Worm (Caenorhabditis elegans) whole organism, L1 larva: ENCODE data around the gene C56G2.9.

Experiments used
- C04F5.9 ChIP-seq: sonication (generic microtip); optimal IDR thresholded peaks from 2 replicates; lab custom pipeline; 2016; ENCODE audit warnings: missing genetic modification characterization, missing compliant biosample characterization
- C16A3.4 ChIP-seq: fragments of 150-350 bp; optimal IDR thresholded peaks from 2 replicates; lab custom pipeline; 2014; ENCODE audit warnings: missing biosample characterization, missing genetic modification characterization
- C34B4.2 ChIP-seq: sonication (generic microtip); optimal IDR thresholded peaks from 2 replicates; lab custom pipeline; 2017; ENCODE audit warnings: mild to moderate bottlenecking, missing genetic modification characterization, missing compliant biosample characterization
- Y116A8C.19 ChIP-seq: sonication (generic microtip); optimal IDR thresholded peaks from 2 replicates; lab custom pipeline; 2016; ENCODE audit warnings: missing compliant biosample characterization, missing genetic modification characterization, borderline replicate concordance
- aha-1 ChIP-seq: fragments of 150-350 bp; optimal IDR thresholded peaks from 2 replicates; lab custom pipeline; 2014; ENCODE audit warnings: missing biosample characterization, missing genetic modification characterization
- alr-1 ChIP-seq: fragments of 200-800 bp; sonication (Bioruptor generic); optimal IDR thresholded peaks from 2 replicates; lab custom pipeline; 2018; ENCODE audit warnings: borderline replicate concordance, mild to moderate bottlenecking, missing genetic modification characterization, missing compliant biosample characterization
- aly-2 ChIP-seq: fragments of 150-350 bp; optimal IDR thresholded peaks from 2 replicates; lab custom pipeline; 2014; ENCODE audit warnings: missing biosample characterization, missing genetic modification characterization
- ama-1 ChIP-seq: fragments of 150-350 bp; optimal IDR thresholded peaks from 2 replicates; lab custom pipeline; 2014
- ceh-82 ChIP-seq, 3 experiments: fragments of 150-350 bp in 1 of 3; sonication (generic microtip) in 2 of 3; optimal IDR thresholded peaks; 2 replicates each; lab custom pipeline; 2014 to 2017; ENCODE audit warnings: missing biosample characterization in 3 of 3, missing genetic modification characterization in 3 of 3
- ceh-88 ChIP-seq: fragments of 200-800 bp; sonication (Bioruptor generic); IDR thresholded peaks from 2 replicates; pipeline ENCODE4 v1.3.6; 2022; ENCODE audit warnings: missing genetic modification characterization, missing compliant biosample characterization
- ceh-90 ChIP-seq: sonication (generic microtip); optimal IDR thresholded peaks from 2 replicates; lab custom pipeline; 2016; ENCODE audit warnings: missing genetic modification characterization, missing compliant biosample characterization
- ces-1 ChIP-seq: fragments of 150-350 bp; optimal IDR thresholded peaks from 2 replicates; lab custom pipeline; 2014; ENCODE audit warnings: missing biosample characterization, missing genetic modification reagents, missing genetic modification characterization
- dpl-1 ChIP-seq, 3 experiments: fragments of 150-350 bp in 2 of 3; sonication (generic microtip) in 1 of 3; optimal IDR thresholded peaks; 2 replicates each; lab custom pipeline; 2014 to 2017; ENCODE audit warnings: missing biosample characterization in 3 of 3, missing genetic modification characterization in 3 of 3, missing genetic modification reagents in 3 of 3
- dsc-1 ChIP-seq: sonication (generic microtip); optimal IDR thresholded peaks from 2 replicates; lab custom pipeline; 2016; ENCODE audit warnings: mild to moderate bottlenecking, missing genetic modification characterization, missing compliant biosample characterization
- efl-1 ChIP-seq, 4 experiments: fragments of 150-350 bp; optimal IDR thresholded peaks in 3 of 4; peaks in 1 of 4; 1 replicate in 1 of 4; 2 replicates in 3 of 4; lab custom pipeline; 2014; ENCODE audit warnings: missing biosample characterization in 2 of 4, missing genetic modification characterization in 2 of 4, missing genetic modification reagents in 2 of 4
- efl-3 ChIP-seq: fragments of 200-800 bp; sonication (Bioruptor generic); optimal IDR thresholded peaks from 2 replicates; lab custom pipeline; 2018; ENCODE audit warnings: mild to moderate bottlenecking, missing genetic modification characterization, missing compliant biosample characterization
- egl-27 ChIP-seq, 2 experiments: fragments of 150-350 bp in 1 of 2; sonication (generic microtip); optimal IDR thresholded peaks; 3 replicates each; lab custom pipeline; 2017 to 2018; ENCODE audit warnings: missing biosample characterization in 2 of 2, missing genetic modification characterization in 2 of 2, missing genetic modification reagents in 2 of 2
- elt-3 ChIP-seq, 6 experiments: fragments of 150-350 bp in 1 of 6; sonication (generic microtip); optimal IDR thresholded peaks; 2 replicates each; lab custom pipeline; 2017 to 2018; ENCODE audit warnings: missing biosample characterization in 6 of 6, missing genetic modification characterization in 6 of 6, inconsistent platforms in 1 of 6
- ets-5 ChIP-seq: fragments of 200-800 bp; sonication (Bioruptor generic); IDR thresholded peaks from 2 replicates; pipeline ENCODE4 v1.3.6; 2022; ENCODE audit warnings: missing genetic modification characterization, missing compliant biosample characterization
- fkh-8 ChIP-seq: sonication (generic microtip); optimal IDR thresholded peaks from 2 replicates; lab custom pipeline; 2016; ENCODE audit warnings: mild to moderate bottlenecking, missing genetic modification characterization, missing compliant biosample characterization
- fos-1 ChIP-seq: fragments of 150-350 bp; optimal IDR thresholded peaks from 2 replicates; lab custom pipeline; 2014; ENCODE audit warnings: missing biosample characterization, missing genetic modification characterization
- grh-1 ChIP-seq: fragments of 200-800 bp; sonication (Bioruptor generic); IDR thresholded peaks from 2 replicates; pipeline ENCODE4 v1.3.6; 2022; ENCODE audit warnings: missing genetic modification reagents, missing genetic modification characterization, missing compliant biosample characterization
- hlh-17 ChIP-seq: fragments of 200-800 bp; sonication (Bioruptor generic); optimal IDR thresholded peaks from 2 replicates; lab custom pipeline; 2018; ENCODE audit warnings: missing genetic modification characterization, mild to moderate bottlenecking, missing compliant biosample characterization, moderate library complexity, borderline replicate concordance
- hlh-4 ChIP-seq: sonication (generic microtip); optimal IDR thresholded peaks from 2 replicates; lab custom pipeline; 2016; ENCODE audit warnings: mild to moderate bottlenecking, missing genetic modification characterization, missing compliant biosample characterization
- hpl-2 ChIP-seq: fragments of 150-350 bp; optimal IDR thresholded peaks from 2 replicates; lab custom pipeline; 2014; ENCODE audit warnings: missing biosample characterization, missing genetic modification reagents, missing genetic modification characterization
- irx-1 ChIP-seq: sonication (generic microtip); optimal IDR thresholded peaks from 2 replicates; lab custom pipeline; 2016; ENCODE audit warnings: missing genetic modification characterization, missing compliant biosample characterization
- isw-1 ChIP-seq: fragments of 200-800 bp; sonication (Bioruptor generic); IDR thresholded peaks from 2 replicates; pipeline ENCODE4 v1.3.6; 2022; ENCODE audit warnings: missing genetic modification characterization, missing compliant biosample characterization
- jun-1 ChIP-seq: fragments of 150-350 bp; optimal IDR thresholded peaks from 2 replicates; lab custom pipeline; 2014; ENCODE audit warnings: missing biosample characterization, missing genetic modification reagents, missing genetic modification characterization
- lin-14 ChIP-seq: fragments of 200-800 bp; sonication (Bioruptor generic); optimal IDR thresholded peaks from 2 replicates; lab custom pipeline; 2018; ENCODE audit warnings: mild to moderate bottlenecking, missing genetic modification characterization, moderate library complexity, missing compliant biosample characterization
- lin-35 ChIP-seq, 2 experiments: fragments of 150-350 bp; optimal IDR thresholded peaks; 2 replicates each; lab custom pipeline; 2014; ENCODE audit warnings: missing biosample characterization in 2 of 2, missing genetic modification characterization in 2 of 2, missing genetic modification reagents in 2 of 2
- lin-39 ChIP-seq: fragments of 150-350 bp; optimal IDR thresholded peaks from 2 replicates; lab custom pipeline; 2014; ENCODE audit warnings: missing biosample characterization, missing genetic modification reagents, missing genetic modification characterization
- lir-3 ChIP-seq: sonication (generic microtip); optimal IDR thresholded peaks from 2 replicates; lab custom pipeline; 2016; ENCODE audit warnings: mild to moderate bottlenecking, missing genetic modification characterization, moderate library complexity, missing compliant biosample characterization; ENCODE audit not compliant: poor library complexity
- lsy-2 ChIP-seq, 2 experiments: fragments of 150-350 bp; optimal IDR thresholded peaks; 2 replicates each; lab custom pipeline; 2014; ENCODE audit warnings: missing biosample characterization in 2 of 2, missing genetic modification characterization in 2 of 2
- mef-2 ChIP-seq: fragments of 150-350 bp; optimal IDR thresholded peaks from 2 replicates; lab custom pipeline; 2014; ENCODE audit warnings: missing biosample characterization, missing genetic modification characterization
- nhr-20 ChIP-seq: sonication (generic microtip); optimal IDR thresholded peaks from 2 replicates; lab custom pipeline; 2016; ENCODE audit warnings: mild to moderate bottlenecking, missing genetic modification characterization, missing compliant biosample characterization
- nhr-237 ChIP-seq: fragments of 150-350 bp; optimal IDR thresholded peaks from 2 replicates; lab custom pipeline; 2014; ENCODE audit warnings: missing biosample characterization, missing genetic modification characterization
- nhr-71 ChIP-seq: sonication (generic microtip); optimal IDR thresholded peaks from 2 replicates; lab custom pipeline; 2016; ENCODE audit warnings: mild to moderate bottlenecking, missing genetic modification characterization, moderate library complexity, missing compliant biosample characterization
- nhr-84 ChIP-seq: sonication (generic microtip); optimal IDR thresholded peaks from 2 replicates; lab custom pipeline; 2017; ENCODE audit warnings: missing biosample characterization, missing genetic modification characterization
- pag-3 ChIP-seq: sonication (generic microtip); optimal IDR thresholded peaks from 2 replicates; lab custom pipeline; 2017; ENCODE audit warnings: missing genetic modification characterization, mild to moderate bottlenecking, missing compliant biosample characterization, antibody characterized with exemption, borderline replicate concordance; ENCODE audit not compliant: insufficient read depth
- rnt-1 ChIP-seq: sonication (generic microtip); optimal IDR thresholded peaks from 2 replicates; lab custom pipeline; 2016; ENCODE audit warnings: mild to moderate bottlenecking, missing genetic modification characterization, moderate library complexity, missing compliant biosample characterization
- snu-23 ChIP-seq: sonication (generic microtip); optimal IDR thresholded peaks from 2 replicates; lab custom pipeline; 2016; ENCODE audit warnings: missing genetic modification characterization, missing compliant biosample characterization
- sox-4 ChIP-seq: sonication (generic microtip); optimal IDR thresholded peaks from 2 replicates; lab custom pipeline; 2016; ENCODE audit warnings: missing genetic modification characterization, missing compliant biosample characterization
- sptf-1 ChIP-seq: fragments of 150-350 bp; optimal IDR thresholded peaks from 2 replicates; lab custom pipeline; 2014; ENCODE audit warnings: missing biosample characterization, missing genetic modification characterization
- tlp-1 ChIP-seq: fragments of 150-350 bp; optimal IDR thresholded peaks from 2 replicates; lab custom pipeline; 2014; ENCODE audit warnings: missing biosample characterization, missing genetic modification characterization
- unc-130 ChIP-seq: fragments of 150-350 bp; optimal IDR thresholded peaks from 2 replicates; lab custom pipeline; 2017; ENCODE audit warnings: missing biosample characterization, missing genetic modification characterization, inconsistent platforms
- unc-86 ChIP-seq: sonication (generic microtip); optimal IDR thresholded peaks from 2 replicates; lab custom pipeline; 2016; ENCODE audit warnings: missing genetic modification characterization, missing compliant biosample characterization
- unc-98 ChIP-seq: fragments of 200-800 bp; sonication (Bioruptor generic); IDR thresholded peaks from 2 replicates; pipeline ENCODE4 v1.3.6; 2022; ENCODE audit warnings: missing genetic modification characterization, missing compliant biosample characterization
- vab-15 ChIP-seq: sonication (generic microtip); optimal IDR thresholded peaks from 2 replicates; lab custom pipeline; 2017; ENCODE audit warnings: missing genotype, mild to moderate bottlenecking, missing genetic modification characterization, missing compliant biosample characterization
- xbp-1 ChIP-seq: sonication (generic microtip); optimal IDR thresholded peaks from 2 replicates; lab custom pipeline; 2016; ENCODE audit warnings: missing genetic modification characterization, missing compliant biosample characterization
- zip-4 ChIP-seq: fragments of 200-800 bp; sonication (Bioruptor generic); optimal IDR thresholded peaks from 2 replicates; lab custom pipeline; 2018; ENCODE audit warnings: mild to moderate bottlenecking, missing genetic modification characterization, moderate library complexity, missing compliant biosample characterization
- ztf-11 ChIP-seq, 2 experiments: sonication (generic microtip); optimal IDR thresholded peaks; 2 replicates each; lab custom pipeline; 2016 to 2017; ENCODE audit warnings: missing genetic modification characterization in 2 of 2, missing biosample characterization in 1 of 2, missing compliant biosample characterization in 1 of 2
- ztf-4 ChIP-seq: fragments of 150-350 bp; optimal IDR thresholded peaks from 2 replicates; lab custom pipeline; 2014; ENCODE audit warnings: missing biosample characterization, missing genetic modification characterization

The C56G2.9 gene

ce11 chrIII:6382987-6383602, 40.0 kb upstream of the C56G2.9 start, which contains the start of gene let-716 (continued):
- TF ChIP-seq rnt-1 (tag; lab: Kevin White, UChicago) (peak; percentile 21), hlh-4 (tag; lab: Kevin White, UChicago) (no peak), efl-3 (no peak), dsc-1 (tag; lab: Kevin White, UChicago) (no peak), unc-86 (tag; lab: Kevin White, UChicago) (no peak), ets-5 (GFP tag; lab: Robert Waterston, UW) (no peak), sox-4 (tag; lab: Kevin White, UChicago) (no peak), lir-3 (tag; lab: Kevin White, UChicago) (no peak), hpl-2 (no peak), fos-1 (tag; lab: Kevin White, UChicago) (no peak), ztf-4 (no peak), tlp-1 (no peak), ama-1 (lab: Kevin White, UChicago) (no peak), vab-15 (no peak), egl-27 (tag; optimal IDR thresholded peaks at IDR 0.05; lab: Kevin White, UChicago) (no peak), ceh-88 (no peak), lin-14 (no peak), hlh-17 (GFP tag; lab: Kevin White, UChicago) (no peak), aly-2 (tag; lab: Kevin White, UChicago) (no peak), isw-1 (GFP tag; lab: Robert Waterston, UW) (no peak), ceh-90 (tag; lab: Kevin White, UChicago) (no peak), unc-130 (tag; lab: Kevin White, UChicago) (no peak), mef-2 (tag; lab: Kevin White, UChicago) (no peak), Y116A8C.19 (no peak), nhr-20 (tag; lab: Kevin White, UChicago) (peak; percentile 26), C04F5.9 (no peak), jun-1 (tag; lab: Kevin White, UChicago) (no peak), lsy-2 (tag; optimal IDR thresholded peaks at IDR 0.05; lab: Kevin White, UChicago) (peak; percentile 93 to 98), ces-1 (no peak), zip-4 (GFP tag; lab: Kevin White, UChicago) (no peak), C16A3.4 (tag; lab: Kevin White, UChicago) (no peak), irx-1 (tag; lab: Kevin White, UChicago) (no peak), efl-1 (optimal IDR thresholded peaks at IDR 0.05; lab: Kevin White, UChicago) (peak; percentile 37 to 39), efl-1 (GFP tag; optimal IDR thresholded peaks at IDR 0.05 in 1 of 2; lab: Kevin White, UChicago) (peak; percentile 48 to 95), C34B4.2 (tag; lab: Kevin White, UChicago) (no peak), sptf-1 (tag; lab: Kevin White, UChicago) (no peak), unc-98 (GFP tag; lab: Robert Waterston, UW) (no peak), alr-1 (no peak), ztf-11 (tag; optimal IDR thresholded peaks at IDR 0.05; lab: Kevin White, UChicago) (no peak), nhr-84 (tag; lab: Kevin White, UChicago) (no peak), nhr-71 (tag; lab: Kevin White, UChicago) (peak; percentile 57), grh-1 (GFP tag; lab: Robert Waterston, UW) (no peak), xbp-1 (no peak), dpl-1 (GFP tag; optimal IDR thresholded peaks at IDR 0.05; lab: Kevin White, UChicago) (peak; percentile 17 to 61 (median 44)), ceh-82 (tag; optimal IDR thresholded peaks at IDR 0.05; lab: Kevin White, UChicago) (peak in 1 of 3 experiments; percentile 18), pag-3 (no peak), snu-23 (peak; percentile 59), elt-3 (tag; optimal IDR thresholded peaks at IDR 0.05; lab: Kevin White, UChicago) (no peak), nhr-237 (no peak), lin-35 (GFP tag; optimal IDR thresholded peaks at IDR 0.05; lab: Kevin White, UChicago) (peak; percentile 45 to 54), aha-1 (no peak), fkh-8 (tag; lab: Kevin White, UChicago) (no peak), lin-39 (tag; lab: Kevin White, UChicago) (no peak)
